Fruit fly (Drosophila melanogaster): ENCODE data around the gene tgo.
A peak's percentile ranks its signal among the peaks of the same experiment; 100 is the strongest.

The tgo gene

DNA sequence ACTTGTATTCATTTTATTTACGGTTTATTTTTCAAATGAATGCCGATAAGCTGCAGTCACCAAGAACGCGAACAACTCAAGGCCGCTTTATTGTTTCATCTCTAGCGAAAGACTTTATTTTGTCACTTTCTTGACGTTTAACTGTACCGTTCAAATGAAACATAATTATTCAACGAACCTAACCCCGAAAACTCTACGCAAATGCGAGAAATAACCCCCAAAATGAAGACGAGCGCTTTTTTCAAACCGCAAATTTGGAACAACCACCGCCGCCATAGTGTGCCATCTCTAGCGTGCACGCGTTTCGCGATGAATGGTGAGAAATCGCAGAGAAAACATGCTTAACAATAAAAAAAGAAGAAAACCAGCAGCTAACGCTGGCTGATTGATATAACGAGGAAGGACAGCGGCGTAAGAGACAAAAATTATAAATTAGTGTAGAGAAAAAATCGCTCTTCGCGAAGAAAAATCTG is 35.2 kb downstream of the tgo start, which contains the start of gene CG11970 (continued):
- TF ChIP-seq CG4328 (GFP tag; optimal IDR thresholded peaks at IDR 0.05) (peak; percentile 21), HLHmδ (GFP tag; optimal IDR thresholded peaks at IDR 0.05) (no peak), Bdp1 (GFP tag; optimal IDR thresholded peaks at IDR 0.05) (no peak), CG34224 (GFP tag; IDR thresholded peaks at IDR 0.05; ENCODE audit: partially characterized antibody) (peak; percentile 8; the same call in 2 of the 3 replicates), tgo (GFP tag; IDR thresholded peaks at IDR 0.05) (peak; percentile 19; the same call in 1 of the 3 replicates), Mes4 (GFP tag; optimal IDR thresholded peaks at IDR 0.05) (no peak), pros (GFP tag; optimal IDR thresholded peaks at IDR 0.05) (peak; percentile 64), esg (GFP tag; conservative IDR thresholded peaks at IDR 0.05) (no peak), Ets65A (GFP tag) (peak; percentile 88), GATAe (GFP tag; conservative IDR thresholded peaks at IDR 0.05) (no peak), fd102C (GFP tag; optimal IDR thresholded peaks at IDR 0.05) (no peak), Jarid2 (GFP tag; optimal IDR thresholded peaks at IDR 0.05) (no peak), CG10147 (GFP tag; optimal IDR thresholded peaks at IDR 0.05) (no peak), Nf-YA (GFP tag; IDR thresholded peaks at IDR 0.05) (no peak), eyg (GFP tag; optimal IDR thresholded peaks at IDR 0.05) (peak; percentile 25), Ptx1 (GFP tag; IDR thresholded peaks at IDR 0.05) (peak; percentile 49), Hr3 (GFP tag; optimal IDR thresholded peaks at IDR 0.05) (peak; percentile 32), aop (GFP tag; IDR thresholded peaks at IDR 0.05) (no peak), sens-2 (GFP tag; IDR thresholded peaks at IDR 0.05) (no peak), CG42726 (GFP tag; IDR thresholded peaks at IDR 0.05; ENCODE audit: partially characterized antibody) (no peak), CG3726 (GFP tag; IDR thresholded peaks at IDR 0.05) (no peak), al (GFP tag; IDR thresholded peaks at IDR 0.05) (no peak), CkIIα-i1 (GFP tag; IDR thresholded peaks at IDR 0.05) (no peak), Lpt (GFP tag; optimal IDR thresholded peaks at IDR 0.05) (no peak), dpn (GFP tag; optimal IDR thresholded peaks at IDR 0.05) (peak; percentile 51 to 61), sima (GFP tag; optimal IDR thresholded peaks at IDR 0.05) (no peak), CG16779 (GFP tag; IDR thresholded peaks at IDR 0.05) (no peak), CG8944 (GFP tag; optimal IDR thresholded peaks at IDR 0.05) (no peak), Chrac-16 (GFP tag; optimal IDR thresholded peaks at IDR 0.05) (peak; percentile 36), Dll (GFP tag; IDR thresholded peaks at IDR 0.05; ENCODE audit: partially characterized antibody) (peak; percentile 71), CG12236 (GFP tag; optimal IDR thresholded peaks at IDR 0.05) (no peak), PHDP (tag; optimal IDR thresholded peaks at IDR 0.05) (no peak), ato (GFP tag; IDR thresholded peaks at IDR 0.05; ENCODE audit: partially characterized antibody) (0 out of 2 replicates have a peak, but pooled peaks have one; percentile 19), Antp (GFP tag; optimal IDR thresholded peaks at IDR 0.05) (peak; percentile 45), slou (GFP tag; optimal IDR thresholded peaks at IDR 0.05) (no peak), CG1233 (GFP tag; optimal IDR thresholded peaks at IDR 0.05) (no peak), cato (GFP tag; optimal IDR thresholded peaks at IDR 0.05; ENCODE audit: borderline replicate concordance) (no peak), CG17912 (GFP tag; optimal IDR thresholded peaks at IDR 0.05) (no peak), Dip2 (GFP tag; IDR thresholded peaks at IDR 0.05) (no peak), bbx (GFP tag; IDR thresholded peaks at IDR 0.05; ENCODE audit: partially characterized antibody) (0 out of 2 replicates have a peak, but pooled peaks have one; percentile 28), CG11695 (GFP tag; IDR thresholded peaks at IDR 0.05) (no peak), Ets97D (GFP tag; optimal IDR thresholded peaks at IDR 0.05) (peak; percentile 28), CG8388 (GFP tag; optimal IDR thresholded peaks at IDR 0.05) (peak; percentile 8), sqz (GFP tag; optimal IDR thresholded peaks at IDR 0.05) (no peak), Hmr (GFP tag; optimal IDR thresholded peaks at IDR 0.05) (no peak), Doc3 (GFP tag; IDR thresholded peaks at IDR 0.05; ENCODE audit: partially characterized antibody) (peak; percentile 60; the same call in 2 of the 3 replicates), CG12659 (GFP tag; optimal IDR thresholded peaks at IDR 0.05) (peak; percentile 30), Lim3 (GFP tag; IDR thresholded peaks at IDR 0.05) (no peak), mirr (GFP tag; optimal IDR thresholded peaks at IDR 0.05) (no peak), Eip74EF (GFP tag; optimal IDR thresholded peaks at IDR 0.05) (no peak)

Data from whole organism, embryonic.